Fruit fly (Drosophila melanogaster) whole organism, wandering third instar larva: ENCODE data around the gene CAH4.

Experiments used
- h ChIP-seq: fragments of 200-800 bp; sonication (Bioruptor generic); optimal IDR thresholded peaks from 3 replicates; lab custom pipeline; 2016; ENCODE audit warnings: missing biosample characterization, mild to moderate bottlenecking, missing genetic modification characterization
- psq ChIP-seq: fragments of 200-800 bp; sonication (Bioruptor generic); optimal IDR thresholded peaks from 3 replicates; lab custom pipeline; 2017; ENCODE audit warnings: missing biosample characterization, mild to moderate bottlenecking, missing genetic modification characterization, moderate library complexity

- TF ChIP-seq psq (GFP tag; lab: Kevin White, UChicago) (no peak), h (GFP tag; lab: Kevin White, UChicago) (no peak)
Measured at dm6 chr3R:24833652-24834051, 23.7 kb downstream of the CAH4 start, which contains the start of gene sosie.
